Worm (Caenorhabditis elegans) whole organism, early embryonic: Measurements from ENCODE around the gene C18F10.7.

ENCODE experiments used
- B0310.2 ChIP-seq: sonication (generic microtip); optimal IDR thresholded peaks from 2 replicates; lab custom pipeline; 2016; ENCODE audit warnings: mild to moderate bottlenecking, missing genetic modification characterization, missing compliant biosample characterization
- F13C5.2 ChIP-seq: sonication (generic microtip); optimal IDR thresholded peaks from 2 replicates; lab custom pipeline; 2017; ENCODE audit warnings: mild to moderate bottlenecking, missing genetic modification characterization, inconsistent platforms, missing compliant biosample characterization
- aly-1 ChIP-seq: sonication (generic microtip); optimal IDR thresholded peaks from 2 replicates; lab custom pipeline; 2016; ENCODE audit warnings: missing genetic modification characterization, missing compliant biosample characterization
- ama-1 ChIP-seq: fragments of 150-350 bp; optimal IDR thresholded peaks from 2 replicates; lab custom pipeline; 2014
- ceh-13 ChIP-seq: fragments of 200-800 bp; sonication (Bioruptor generic); optimal IDR thresholded peaks from 2 replicates; lab custom pipeline; 2018; ENCODE audit warnings: mild to moderate bottlenecking, missing genetic modification characterization, missing compliant biosample characterization
- ceh-36 ChIP-seq: sonication (generic microtip); optimal IDR thresholded peaks from 2 replicates; lab custom pipeline; 2016; ENCODE audit warnings: missing genetic modification characterization, inconsistent platforms, missing compliant biosample characterization
- ets-7 ChIP-seq: sonication (generic microtip); optimal IDR thresholded peaks from 2 replicates; lab custom pipeline; 2016; ENCODE audit warnings: missing genotype, missing genetic modification characterization, missing compliant biosample characterization
- flt-1 ChIP-seq: fragments of 200-800 bp; sonication (Bioruptor generic); IDR thresholded peaks from 2 replicates; pipeline ENCODE4 v1.3.6; 2022; ENCODE audit warnings: missing genetic modification characterization, missing compliant biosample characterization
- hmbx-1 ChIP-seq: sonication (generic microtip); optimal IDR thresholded peaks from 2 replicates; lab custom pipeline; 2016; ENCODE audit warnings: mild to moderate bottlenecking, missing genetic modification characterization, missing compliant biosample characterization
- hmg-4 ChIP-seq: fragments of 200-800 bp; sonication (Bioruptor generic); optimal IDR thresholded peaks from 2 replicates; lab custom pipeline; 2018; ENCODE audit warnings: mild to moderate bottlenecking, missing genetic modification characterization, missing compliant biosample characterization
- hnd-1 ChIP-seq: sonication (generic microtip); optimal IDR thresholded peaks from 2 replicates; lab custom pipeline; 2016; ENCODE audit warnings: missing genetic modification characterization, missing compliant biosample characterization
- pes-1 ChIP-seq: fragments of 200-800 bp; sonication (Bioruptor generic); IDR thresholded peaks from 2 replicates; pipeline ENCODE4 v1.3.6; 2022; ENCODE audit warnings: missing genetic modification reagents, missing genetic modification characterization, missing compliant biosample characterization
- scrt-1 ChIP-seq: fragments of 200-800 bp; sonication (Bioruptor generic); IDR thresholded peaks from 2 replicates; pipeline ENCODE4 v1.3.6; 2022; ENCODE audit warnings: missing genetic modification characterization, missing compliant biosample characterization
- sea-1 ChIP-seq: fragments of 200-800 bp; sonication (Bioruptor generic); conservative IDR thresholded peaks from 2 replicates; pipeline ENCODE4 v1.3.6; 2022; ENCODE audit warnings: missing genetic modification characterization, missing compliant biosample characterization
- tbx-11 ChIP-seq: fragments of 200-800 bp; sonication (Bioruptor generic); IDR thresholded peaks from 2 replicates; pipeline ENCODE4 v1.3.6; 2022; ENCODE audit warnings: missing genetic modification characterization, missing compliant biosample characterization
- tbx-37 ChIP-seq: fragments of 200-800 bp; sonication (Bioruptor generic); conservative IDR thresholded peaks from 2 replicates; pipeline ENCODE4 v1.3.6; 2022; ENCODE audit warnings: missing genetic modification reagents, missing genetic modification characterization, missing compliant biosample characterization
- tra-4 ChIP-seq: sonication (generic microtip); optimal IDR thresholded peaks from 2 replicates; lab custom pipeline; 2017; ENCODE audit warnings: missing genetic modification characterization, missing compliant biosample characterization

Gene C18F10.7

ce11 chrIII:6309066-6309465, 30.9 kb upstream of the C18F10.7 start, which contains the start of gene gar-2:
TSS of gene gar-2 (plus strand) at chrIII:6309366.
- TF ChIP-seq ceh-36 (tag; lab: Kevin White, UChicago) (no peak), sea-1 (GFP tag; lab: Robert Waterston, UW) (no peak), ets-7 (tag; lab: Kevin White, UChicago) (no peak), scrt-1 (no peak), B0310.2 (tag; lab: Kevin White, UChicago) (no peak), hmg-4 (GFP tag; lab: Kevin White, UChicago) (no peak), pes-1 (GFP tag; lab: Robert Waterston, UW) (no peak)

- TF ChIP-seq tbx-11 (GFP tag; lab: Robert Waterston, UW) (no peak), ceh-13 (GFP tag; lab: Kevin White, UChicago) (no peak), ets-7 (tag; lab: Kevin White, UChicago) (no peak), B0310.2 (tag; lab: Kevin White, UChicago) (no peak), hnd-1 (no peak), aly-1 (tag; lab: Kevin White, UChicago) (no peak)
These were observed 29.7 kb upstream of the C18F10.7 start for ce11 chrIII:6307832-6308231.

- TF ChIP-seq tra-4 (no peak), tbx-11 (GFP tag; lab: Robert Waterston, UW) (no peak), pes-1 (GFP tag; lab: Robert Waterston, UW) (no peak), flt-1 (GFP tag; lab: Robert Waterston, UW) (no peak), B0310.2 (tag; lab: Kevin White, UChicago) (no peak), ets-7 (tag; lab: Kevin White, UChicago) (no peak), scrt-1 (no peak), hnd-1 (no peak), sea-1 (GFP tag; lab: Robert Waterston, UW) (no peak)
These were observed 25.6 kb upstream of the C18F10.7 start for ce11 chrIII:6303787-6304186.

- TF ChIP-seq tbx-11 (GFP tag; lab: Robert Waterston, UW): no peak
- no peak for TF ChIP-seq F13C5.2 (tag; lab: Kevin White, UChicago)
- no peak for TF ChIP-seq aly-1 (tag; lab: Kevin White, UChicago)
- no peak for TF ChIP-seq B0310.2 (tag; lab: Kevin White, UChicago)
- TF ChIP-seq tra-4: no peak
- TF ChIP-seq scrt-1: no peak
- TF ChIP-seq tbx-37 (GFP tag; lab: Robert Waterston, UW): no peak
These were observed 25.0 kb upstream of the C18F10.7 start, which contains the start of gene F47D12.9 for ce11 chrIII:6303114-6303647. TSS of gene F47D12.9 (minus strand) at chrIII:6303380.

- TF ChIP-seq pes-1 (GFP tag; lab: Robert Waterston, UW) (no peak), ets-7 (tag; lab: Kevin White, UChicago) (no peak), hmbx-1 (no peak), B0310.2 (tag; lab: Kevin White, UChicago) (no peak), flt-1 (GFP tag; lab: Robert Waterston, UW) (no peak), hnd-1 (no peak), ama-1 (lab: Kevin White, UChicago) (no peak), sea-1 (GFP tag; lab: Robert Waterston, UW) (no peak), tra-4 (no peak), ceh-13 (GFP tag; lab: Kevin White, UChicago) (no peak)
These were observed 22.1 kb upstream of the C18F10.7 start for ce11 chrIII:6300297-6300696.

- no peak for TF ChIP-seq flt-1 (GFP tag; lab: Robert Waterston, UW)
- no peak for TF ChIP-seq tbx-11 (GFP tag; lab: Robert Waterston, UW)
These were observed 20.0 kb upstream of the C18F10.7 start, which contains the start of gene F47D12.3 for ce11 chrIII:6298131-6298530. TSS of gene F47D12.3 (plus strand) at chrIII:6298461.

- TF ChIP-seq B0310.2 (tag; lab: Kevin White, UChicago) (no peak), hmg-4 (GFP tag; lab: Kevin White, UChicago) (no peak), ceh-13 (GFP tag; lab: Kevin White, UChicago) (no peak), hmbx-1 (no peak), sea-1 (GFP tag; lab: Robert Waterston, UW) (no peak), ceh-36 (tag; lab: Kevin White, UChicago) (no peak), ama-1 (lab: Kevin White, UChicago) (no peak), pes-1 (GFP tag; lab: Robert Waterston, UW) (no peak), F13C5.2 (tag; lab: Kevin White, UChicago) (no peak), aly-1 (tag; lab: Kevin White, UChicago) (no peak), tbx-37 (GFP tag; lab: Robert Waterston, UW) (no peak), scrt-1 (no peak), tra-4 (no peak), ets-7 (tag; lab: Kevin White, UChicago) (no peak), tbx-11 (GFP tag; lab: Robert Waterston, UW) (no peak), flt-1 (GFP tag; lab: Robert Waterston, UW) (no peak), hnd-1 (no peak)
These were observed 19.4 kb upstream of the C18F10.7 start for ce11 chrIII:6297599-6297998.

ce11 chrIII:6295972-6296700, 18.0 kb upstream of the C18F10.7 start, which contains the start of gene F47D12.7:
TSS of gene F47D12.7 (minus strand) at chrIII:6296022.
- TF ChIP-seq B0310.2 (tag; lab: Kevin White, UChicago) (no peak), F13C5.2 (tag; lab: Kevin White, UChicago) (no peak), pes-1 (GFP tag; lab: Robert Waterston, UW) (no peak), ceh-36 (tag; lab: Kevin White, UChicago) (no peak), aly-1 (tag; lab: Kevin White, UChicago) (no peak), hnd-1 (no peak), tbx-11 (GFP tag; lab: Robert Waterston, UW) (no peak), ama-1 (lab: Kevin White, UChicago) (no peak), scrt-1 (no peak)
